Fruit fly (Drosophila melanogaster): ENCODE results near the gene Vm26Aa.

Gene Vm26Aa

DNA sequence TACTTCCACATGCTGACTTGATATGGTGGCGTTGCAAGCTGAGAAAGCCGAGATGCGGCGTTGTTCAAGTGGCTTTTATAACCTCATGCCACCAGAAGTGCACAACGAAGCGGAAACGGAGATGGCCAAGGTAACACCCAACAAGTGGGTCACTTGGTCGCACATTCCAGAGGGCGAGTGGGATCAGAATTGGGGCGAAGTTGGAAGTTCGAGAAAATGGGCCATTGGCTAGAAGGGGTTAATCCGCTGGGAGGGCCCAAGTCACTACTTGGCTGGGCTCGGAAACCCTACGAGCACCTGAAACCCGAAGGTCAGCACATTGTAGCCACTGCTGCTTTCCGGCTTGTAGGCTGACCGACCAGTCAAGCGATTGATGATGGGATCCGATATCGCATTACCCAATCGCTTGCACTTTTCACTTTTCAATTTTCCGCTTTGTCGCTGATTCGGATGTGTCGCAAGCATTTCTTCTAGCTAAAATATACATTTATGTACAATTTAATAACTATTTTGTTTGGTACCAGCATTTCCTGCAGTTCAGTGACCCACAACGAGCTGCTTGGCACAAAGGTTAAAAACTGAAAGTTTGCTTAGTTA, 1.5 kb downstream of the Vm26Aa start, which contains the start of gene Vm26Ac:
Gene Vm26Ac (minus strand): TSS at position 51 of the 597 bp plus-strand sequence.
- TF ChIP-seq Sin3A (optimal IDR thresholded peaks at IDR 0.05): no peak

DNA sequence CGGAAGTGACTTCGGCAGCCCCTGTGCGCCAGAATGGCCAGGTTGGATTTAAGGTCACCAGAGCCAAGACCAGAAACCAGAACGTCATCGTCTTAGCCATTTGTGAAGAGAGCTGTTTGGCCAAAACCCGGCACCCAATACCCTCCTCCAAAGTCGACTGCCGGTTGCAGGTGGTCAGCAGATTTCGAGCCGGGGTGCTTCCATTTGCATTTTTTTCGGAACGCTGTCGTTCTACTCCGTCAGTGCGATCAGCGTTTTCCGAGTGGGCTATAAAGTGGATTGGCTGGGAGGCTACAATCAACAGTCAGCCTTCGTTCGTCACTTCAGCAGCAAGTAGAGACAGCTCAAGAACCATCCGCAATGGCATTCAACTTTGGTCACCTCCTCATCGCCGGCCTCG, 3.4 kb downstream of the Vm26Aa start, which contains the start of the genes CG13998 and Vm26Ab:
Gene CG13998 (minus strand): TSS at position 114 of the 400 bp plus-strand sequence.
Gene Vm26Ab (plus strand): TSS at position 299 of the 400 bp plus-strand sequence.
- TF ChIP-seq psq (optimal IDR thresholded peaks at IDR 0.05): no peak
- no peak for TF ChIP-seq Sin3A (optimal IDR thresholded peaks at IDR 0.05)
- TF ChIP-seq h (optimal IDR thresholded peaks at IDR 0.05): no peak
- TF ChIP-seq Myc (optimal IDR thresholded peaks at IDR 0.05): no peak
- no peak for TF ChIP-seq insv (optimal IDR thresholded peaks at IDR 0.05)
- TF ChIP-seq ttk (optimal IDR thresholded peaks at IDR 0.05): no peak

DNA sequence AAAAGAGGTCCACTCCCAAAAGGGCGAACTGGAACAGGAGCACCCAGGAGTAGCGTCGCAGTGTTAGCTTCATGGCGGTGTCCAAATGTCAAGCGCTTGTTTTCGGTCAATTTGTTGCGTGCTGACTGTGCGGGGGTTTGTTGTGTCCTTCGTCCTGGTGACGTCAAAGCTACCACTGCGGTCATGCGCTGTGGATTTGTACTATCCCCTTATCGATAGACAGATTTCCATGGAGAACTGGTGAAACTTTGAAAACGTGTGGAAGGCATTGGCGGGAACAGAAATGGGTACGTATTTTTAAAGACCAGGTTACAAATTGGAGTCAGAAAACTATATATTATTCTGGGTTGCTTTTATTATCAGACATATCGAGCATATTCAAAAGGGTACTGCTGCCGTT, 4.0 kb downstream of the Vm26Aa start, which contains the start of gene CG13999:
Gene CG13999 (minus strand): TSS at position 314 of the 400 bp plus-strand sequence.
- TF ChIP-seq psq (optimal IDR thresholded peaks at IDR 0.05) (no peak), h (optimal IDR thresholded peaks at IDR 0.05) (no peak), Myc (optimal IDR thresholded peaks at IDR 0.05) (no peak), ttk (optimal IDR thresholded peaks at IDR 0.05) (no peak), Sin3A (optimal IDR thresholded peaks at IDR 0.05) (no peak), insv (optimal IDR thresholded peaks at IDR 0.05) (no peak)

DNA sequence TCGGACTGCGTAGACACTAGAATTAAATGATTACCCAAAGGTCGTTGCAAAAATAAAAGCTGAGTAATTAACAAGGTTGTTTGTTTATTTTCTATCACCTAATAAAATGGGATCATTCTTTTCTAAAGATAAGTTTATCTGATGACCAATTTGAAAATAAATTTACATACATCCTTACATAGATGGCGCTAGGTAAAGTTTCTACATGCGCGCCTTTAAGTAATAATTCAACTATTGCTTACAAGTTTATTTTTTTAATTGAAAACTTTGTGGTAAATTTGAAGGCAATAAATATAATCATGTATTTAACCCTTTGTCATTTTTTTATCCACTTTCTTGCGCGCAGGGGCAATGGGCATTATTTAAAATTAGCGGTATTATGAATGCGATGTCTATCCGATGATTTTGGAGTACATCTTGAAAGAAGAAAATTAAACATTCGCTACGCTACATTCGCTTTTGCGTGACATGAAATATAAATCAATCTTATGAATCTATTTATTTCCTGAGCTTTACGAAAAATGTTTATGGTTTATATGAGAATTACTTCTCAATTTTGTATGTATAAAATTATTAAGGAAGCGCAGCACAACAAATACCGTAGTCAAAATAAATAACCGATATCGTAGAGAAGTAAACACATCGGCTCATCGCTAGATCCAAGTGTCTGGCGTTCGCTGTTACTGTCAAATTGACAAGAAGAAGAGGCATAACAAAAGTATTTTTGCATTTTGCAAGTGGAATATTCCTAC, 11.2 kb downstream of the Vm26Aa start, which contains the start of gene CG9044:
Gene CG9044 (plus strand): TSS at position 676 of the 752 bp plus-strand sequence.
- TF ChIP-seq h (optimal IDR thresholded peaks at IDR 0.05): no peak
- no peak for TF ChIP-seq Myc (optimal IDR thresholded peaks at IDR 0.05)
- TF ChIP-seq Sin3A (optimal IDR thresholded peaks at IDR 0.05): no peak
- TF ChIP-seq ttk (optimal IDR thresholded peaks at IDR 0.05): no peak
- TF ChIP-seq insv (optimal IDR thresholded peaks at IDR 0.05): no peak
- TF ChIP-seq psq (optimal IDR thresholded peaks at IDR 0.05): no peak

DNA sequence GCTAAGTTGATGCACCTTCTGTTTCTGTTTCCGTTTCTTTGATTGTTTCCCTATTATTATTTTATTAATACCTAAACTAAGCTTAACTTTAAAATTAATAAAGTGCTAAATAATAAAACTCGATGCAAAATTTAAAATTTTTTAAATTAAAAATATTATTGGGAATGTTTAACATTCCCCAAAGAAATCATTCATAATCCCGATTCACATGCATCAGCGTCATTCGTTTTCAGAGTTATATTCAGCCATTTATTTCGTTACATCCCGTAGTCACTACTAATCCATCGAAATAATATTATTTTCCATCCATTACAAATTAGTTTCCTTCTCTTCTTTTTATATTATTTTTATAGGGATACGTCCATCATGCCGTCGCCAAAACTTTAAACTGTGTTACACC, 12.6 kb downstream of the Vm26Aa start:
- TF ChIP-seq ttk (optimal IDR thresholded peaks at IDR 0.05) (no peak), psq (optimal IDR thresholded peaks at IDR 0.05) (no peak), Myc (optimal IDR thresholded peaks at IDR 0.05) (no peak)

DNA sequence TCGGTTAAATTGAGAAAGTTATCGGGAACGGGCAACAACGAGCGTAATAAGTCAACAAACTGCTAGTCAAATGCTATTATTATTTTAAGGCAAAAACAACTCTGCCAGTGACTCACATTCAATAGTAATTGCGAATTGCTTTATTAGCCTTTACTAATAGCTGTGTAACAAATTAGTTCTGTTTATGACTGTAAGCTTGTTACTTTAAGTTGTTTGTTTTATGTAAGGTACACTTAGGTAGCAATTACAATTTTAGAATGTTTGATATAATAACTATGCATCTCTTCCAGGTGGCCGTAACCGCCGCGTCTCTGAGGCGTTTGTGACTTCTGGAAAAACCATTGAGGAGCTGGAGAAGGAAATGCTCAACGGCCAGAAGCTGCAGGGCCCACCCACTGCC, 13.4 kb downstream of the Vm26Aa start:
- no peak for TF ChIP-seq insv (optimal IDR thresholded peaks at IDR 0.05)
- TF ChIP-seq Sin3A (optimal IDR thresholded peaks at IDR 0.05): no peak
- no peak for TF ChIP-seq ttk (optimal IDR thresholded peaks at IDR 0.05)
- TF ChIP-seq psq (optimal IDR thresholded peaks at IDR 0.05): no peak
- no peak for TF ChIP-seq h (optimal IDR thresholded peaks at IDR 0.05)
- no peak for TF ChIP-seq Myc (optimal IDR thresholded peaks at IDR 0.05)

DNA sequence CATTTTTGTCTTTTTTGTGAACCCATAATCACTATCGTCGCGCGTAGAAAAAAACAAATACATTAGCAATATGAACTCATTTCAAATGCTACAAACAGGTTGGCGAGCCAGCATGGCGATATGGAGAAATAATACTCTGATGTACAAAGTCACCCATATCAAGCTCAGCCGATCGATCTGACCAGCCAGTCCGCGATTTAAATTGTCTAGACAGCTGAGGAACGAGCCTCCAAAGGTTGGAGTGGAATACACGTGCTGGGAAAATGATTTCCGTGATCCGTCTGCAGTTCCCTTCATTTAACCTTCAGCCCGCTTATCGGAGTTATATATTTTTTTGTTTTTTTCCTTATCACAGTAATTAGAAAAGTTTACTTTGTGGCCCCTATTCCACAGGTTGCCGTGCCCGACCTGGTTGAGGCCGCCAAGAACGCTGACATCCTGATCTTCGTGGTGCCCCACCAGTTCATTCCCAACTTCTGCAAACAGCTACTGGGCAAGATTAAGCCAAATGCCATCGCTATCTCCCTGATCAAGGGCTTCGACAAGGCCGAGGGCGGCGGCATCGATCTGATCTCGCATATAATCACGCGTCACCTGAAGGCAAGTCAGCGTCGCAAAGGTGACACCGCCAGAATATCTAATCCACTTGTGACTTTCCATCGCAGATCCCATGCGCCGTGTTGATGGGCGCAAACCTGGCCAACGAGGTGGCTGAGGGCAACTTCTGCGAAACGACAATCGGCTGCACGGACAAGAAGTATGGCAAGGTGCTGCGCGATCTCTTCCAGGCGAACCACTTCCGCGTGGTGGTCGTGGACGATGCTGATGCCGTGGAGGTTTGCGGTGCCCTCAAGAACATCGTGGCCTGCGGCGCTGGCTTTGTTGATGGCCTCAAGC, 14.2 kb downstream of the Vm26Aa start:
- TF ChIP-seq Sin3A (optimal IDR thresholded peaks at IDR 0.05) (no peak), Myc (optimal IDR thresholded peaks at IDR 0.05) (no peak), ttk (optimal IDR thresholded peaks at IDR 0.05) (no peak), h (optimal IDR thresholded peaks at IDR 0.05) (no peak), psq (optimal IDR thresholded peaks at IDR 0.05) (no peak), insv (optimal IDR thresholded peaks at IDR 0.05) (no peak)

DNA sequence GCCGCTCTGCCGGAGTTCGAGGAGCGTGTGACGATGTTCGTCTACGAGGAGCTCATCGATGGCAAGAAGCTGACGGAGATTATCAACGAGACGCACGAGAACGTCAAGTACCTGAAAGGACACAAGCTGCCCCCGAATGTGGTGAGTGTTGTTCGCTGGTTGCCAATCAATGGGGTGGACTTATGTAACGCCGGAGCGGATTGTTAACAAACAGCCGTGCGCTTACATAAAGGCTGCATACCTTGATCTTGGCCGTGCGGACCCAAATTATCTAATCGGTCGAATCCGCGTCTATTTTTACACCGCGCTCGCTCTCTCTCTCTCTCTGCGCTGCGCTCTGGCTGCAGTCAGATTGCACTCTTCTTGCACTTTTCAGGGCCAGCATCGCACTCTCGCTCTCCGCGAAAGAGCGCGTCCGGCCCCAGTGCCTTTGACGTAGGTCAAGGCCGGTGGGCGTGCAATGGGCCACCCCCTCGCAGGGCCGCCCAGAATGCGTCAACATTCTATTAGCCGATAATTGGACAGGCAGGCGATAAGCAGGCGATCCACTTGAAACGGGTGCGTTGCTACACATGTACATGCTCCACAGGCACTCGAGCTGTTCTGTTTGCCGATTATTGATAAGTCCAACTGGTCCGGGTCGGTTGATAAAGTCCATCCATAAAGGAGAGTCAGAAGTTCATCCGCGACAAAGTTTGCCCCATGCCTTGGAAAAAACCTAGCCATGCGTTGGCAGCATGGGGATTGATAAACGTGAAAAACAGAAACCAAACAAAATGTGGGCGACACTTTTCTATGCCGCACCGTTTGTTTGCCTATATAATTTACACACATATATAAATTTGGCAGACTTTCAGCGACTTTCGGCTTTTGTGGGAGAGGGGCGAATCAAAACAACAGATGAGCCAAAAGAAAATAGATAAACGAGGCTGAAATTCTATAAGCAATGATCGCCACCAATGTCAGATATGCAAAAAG, 15.5 kb downstream of the Vm26Aa start:
- TF ChIP-seq Myc (optimal IDR thresholded peaks at IDR 0.05) (no peak), Sin3A (optimal IDR thresholded peaks at IDR 0.05) (no peak), psq (optimal IDR thresholded peaks at IDR 0.05) (no peak), insv (optimal IDR thresholded peaks at IDR 0.05) (no peak), h (optimal IDR thresholded peaks at IDR 0.05) (no peak)

DNA sequence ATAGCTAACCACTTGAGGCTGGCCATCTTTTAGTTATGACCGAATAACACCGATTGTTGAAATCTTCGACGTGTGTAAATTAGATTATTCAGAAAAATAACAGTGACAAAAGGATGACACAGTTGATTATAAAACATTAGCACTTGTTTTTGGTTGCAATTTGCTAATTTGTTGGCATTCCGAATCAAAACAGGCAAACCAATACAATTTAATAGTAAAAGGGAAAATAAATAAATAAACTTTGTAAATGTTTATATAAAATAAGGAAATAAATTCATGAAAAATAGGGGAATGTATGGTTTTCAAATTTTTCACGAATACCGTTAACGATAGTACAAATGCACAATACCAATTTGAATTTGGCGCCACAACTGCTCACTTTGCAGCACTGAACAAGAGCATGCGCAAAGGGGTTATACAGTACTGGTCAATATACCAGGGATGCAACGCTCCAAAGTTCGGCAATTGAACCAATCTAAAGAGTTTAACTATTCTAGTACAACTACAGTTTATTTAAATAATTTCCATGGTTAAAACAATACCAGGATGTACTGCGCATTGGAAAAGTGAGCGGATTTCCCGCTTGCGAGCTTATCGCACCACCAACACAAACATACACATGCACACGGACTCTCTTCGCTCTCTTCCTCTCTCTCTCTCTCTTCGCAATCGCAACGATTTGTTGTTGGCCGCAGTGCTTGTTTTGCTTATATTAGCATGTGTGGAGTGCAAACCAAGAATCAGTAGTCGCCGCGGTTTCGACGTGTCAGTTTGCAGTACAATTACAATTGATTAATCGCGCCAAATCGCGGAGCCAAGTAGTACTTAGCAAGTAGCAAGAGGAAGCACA, 16.7 kb downstream of the Vm26Aa start, which contains the start of the genes Sfp26Ad and Gpdh1:
Gene Sfp26Ad (minus strand): TSS at position 76 of the 850 bp plus-strand sequence.
Gene Gpdh1 (plus strand): TSS at position 415 of the 850 bp plus-strand sequence.
- no peak for TF ChIP-seq psq (optimal IDR thresholded peaks at IDR 0.05)

DNA sequence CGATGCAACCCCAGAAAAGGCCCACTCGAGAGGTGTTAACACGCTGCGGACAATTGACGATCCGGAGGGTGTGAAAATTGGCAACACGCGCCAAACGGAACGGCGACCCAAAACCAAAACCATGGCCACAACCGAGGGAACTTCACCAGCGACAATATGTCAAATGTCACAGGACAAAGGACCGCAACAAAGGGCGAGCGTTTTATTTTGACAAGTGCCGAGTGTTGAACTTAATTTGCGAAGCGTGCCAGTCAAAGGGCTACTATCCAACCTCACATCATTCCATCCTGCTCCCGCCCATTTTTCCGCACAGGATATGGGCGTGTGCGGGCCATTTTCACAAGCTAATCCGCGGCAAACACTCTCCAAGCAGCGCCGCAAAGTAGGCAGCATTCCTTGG, 32.8 kb downstream of the Vm26Aa start:
- TF ChIP-seq ttk (optimal IDR thresholded peaks at IDR 0.05): no peak
- TF ChIP-seq h (optimal IDR thresholded peaks at IDR 0.05): no peak
- no peak for TF ChIP-seq Sin3A (optimal IDR thresholded peaks at IDR 0.05)
- TF ChIP-seq psq (optimal IDR thresholded peaks at IDR 0.05): no peak
- no peak for TF ChIP-seq Myc (optimal IDR thresholded peaks at IDR 0.05)
- TF ChIP-seq insv (optimal IDR thresholded peaks at IDR 0.05): no peak
